Worm (Caenorhabditis elegans): ENCODE measurements around the gene C07B5.6.

Gene C07B5.6

DNA sequence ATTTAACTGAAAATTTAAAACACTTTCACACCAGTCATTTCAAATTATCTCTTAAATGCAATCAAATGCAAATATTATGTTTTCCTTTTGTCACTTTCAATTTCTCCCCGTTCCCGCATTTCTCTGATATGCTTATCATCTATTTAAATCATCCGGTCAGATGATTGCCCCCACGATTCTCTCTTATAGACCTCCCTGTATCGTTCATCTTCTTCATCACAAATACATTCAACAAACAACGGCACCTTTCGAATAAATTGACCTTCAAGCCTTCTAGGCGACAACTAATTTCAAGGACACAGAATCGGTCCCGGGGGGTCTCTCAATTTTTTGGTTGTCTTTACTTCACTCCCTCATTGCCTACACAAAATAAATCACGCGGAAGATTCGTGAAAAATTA lies 30.1 kb downstream of the C07B5.6 start:
- no peak for TF ChIP-seq nhr-28 (tag; optimal IDR thresholded peaks at IDR 0.05)
- TF ChIP-seq hlh-1 (tag; optimal IDR thresholded peaks at IDR 0.05), result no peak
- no peak for TF ChIP-seq nhr-2 (tag; optimal IDR thresholded peaks at IDR 0.05)
- TF ChIP-seq nhr-237 (tag; optimal IDR thresholded peaks at IDR 0.05), result no peak
- peak; percentile 32 for TF ChIP-seq ham-2 (GFP tag; optimal IDR thresholded peaks at IDR 0.05)
- TF ChIP-seq elt-1 (tag; optimal IDR thresholded peaks at IDR 0.05; ENCODE audit: borderline replicate concordance, insufficient read depth), result peak; percentile 70
- no peak for TF ChIP-seq cnd-1 (tag; optimal IDR thresholded peaks at IDR 0.05)
- TF ChIP-seq unc-62 (GFP tag; optimal IDR thresholded peaks at IDR 0.05), result no peak
- peak; percentile 88 for TF ChIP-seq blmp-1 (tag; optimal IDR thresholded peaks at IDR 0.05)
- no peak for TF ChIP-seq ceh-83 (GFP tag; optimal IDR thresholded peaks at IDR 0.05)
- TF ChIP-seq snpc-4 (tag; optimal IDR thresholded peaks at IDR 0.05), result no peak
- TF ChIP-seq ceh-43 (GFP tag; optimal IDR thresholded peaks at IDR 0.05), result no peak
- TF ChIP-seq lin-32 (GFP tag; optimal IDR thresholded peaks at IDR 0.05), result no peak
- no peak for TF ChIP-seq pha-4 (tag; optimal IDR thresholded peaks at IDR 0.05)

ce11 chrX:9549657-9550369 lies 31.0 kb downstream of the C07B5.6 start:
- no peak for TF ChIP-seq sptf-1 (tag; optimal IDR thresholded peaks at IDR 0.05)
- no peak for TF ChIP-seq ceh-39 (tag; optimal IDR thresholded peaks at IDR 0.05)
- no peak for TF ChIP-seq lsy-2 (tag; optimal IDR thresholded peaks at IDR 0.05)
- no peak for TF ChIP-seq pha-4 (tag; optimal IDR thresholded peaks at IDR 0.05)
- no peak for TF ChIP-seq nhr-28 (tag; optimal IDR thresholded peaks at IDR 0.05)
- TF ChIP-seq nhr-76 (tag; optimal IDR thresholded peaks at IDR 0.05), result no peak
- no peak for TF ChIP-seq ces-1 (GFP tag; optimal IDR thresholded peaks at IDR 0.05)
- TF ChIP-seq unc-120 (tag; optimal IDR thresholded peaks at IDR 0.05; ENCODE audit: poor library complexity, severe bottlenecking), result no peak

ce11 chrX:9550519-9550918 lies 31.7 kb downstream of the C07B5.6 start:
- TF ChIP-seq ceh-83 (GFP tag; optimal IDR thresholded peaks at IDR 0.05), result no peak
- TF ChIP-seq ceh-43 (GFP tag; optimal IDR thresholded peaks at IDR 0.05), result no peak
- TF ChIP-seq unc-120 (tag; optimal IDR thresholded peaks at IDR 0.05; ENCODE audit: poor library complexity, severe bottlenecking), result no peak
- TF ChIP-seq mls-2 (tag; optimal IDR thresholded peaks at IDR 0.05), result no peak
- TF ChIP-seq nhr-28 (tag; optimal IDR thresholded peaks at IDR 0.05), result no peak
- TF ChIP-seq flh-1 (GFP tag; optimal IDR thresholded peaks at IDR 0.05), result no peak
- TF ChIP-seq lsy-2 (tag; optimal IDR thresholded peaks at IDR 0.05), result no peak
- no peak for TF ChIP-seq snpc-4 (tag; optimal IDR thresholded peaks at IDR 0.05)
- TF ChIP-seq tbx-8 (GFP tag; optimal IDR thresholded peaks at IDR 0.05), result no peak
- no peak for TF ChIP-seq elt-1 (tag; optimal IDR thresholded peaks at IDR 0.05; ENCODE audit: borderline replicate concordance, insufficient read depth)
- no peak for TF ChIP-seq drap-1 (GFP tag; optimal IDR thresholded peaks at IDR 0.05)
- no peak for TF ChIP-seq sptf-1 (tag; optimal IDR thresholded peaks at IDR 0.05)

DNA sequence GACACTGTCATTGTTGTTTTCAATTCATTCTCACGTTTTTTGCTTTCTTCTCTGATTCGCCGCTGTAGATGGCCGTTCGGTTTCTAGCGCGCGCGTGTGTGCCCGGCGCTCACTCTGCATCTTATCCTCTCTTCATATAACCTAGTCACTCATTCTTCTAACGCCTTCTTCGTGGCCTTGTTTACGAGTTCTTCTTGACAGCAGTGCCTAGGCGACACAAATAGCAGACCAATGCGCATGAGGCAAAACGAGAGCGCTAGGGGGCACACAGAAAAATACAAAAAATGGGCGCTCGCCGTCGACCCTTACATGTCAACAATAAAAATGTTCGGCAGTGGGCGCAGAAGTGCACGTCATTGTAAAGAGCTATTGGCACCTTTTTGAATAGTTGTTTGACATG lies 32.3 kb downstream of the C07B5.6 start:
- no peak for TF ChIP-seq ceh-39 (tag; optimal IDR thresholded peaks at IDR 0.05)
- no peak for TF ChIP-seq unc-62 (GFP tag; optimal IDR thresholded peaks at IDR 0.05)
- TF ChIP-seq bed-3 (GFP tag; optimal IDR thresholded peaks at IDR 0.05), result no peak
- TF ChIP-seq ham-2 (GFP tag; optimal IDR thresholded peaks at IDR 0.05), result peak; percentile 64
- TF ChIP-seq tbx-8 (GFP tag; optimal IDR thresholded peaks at IDR 0.05), result no peak

DNA sequence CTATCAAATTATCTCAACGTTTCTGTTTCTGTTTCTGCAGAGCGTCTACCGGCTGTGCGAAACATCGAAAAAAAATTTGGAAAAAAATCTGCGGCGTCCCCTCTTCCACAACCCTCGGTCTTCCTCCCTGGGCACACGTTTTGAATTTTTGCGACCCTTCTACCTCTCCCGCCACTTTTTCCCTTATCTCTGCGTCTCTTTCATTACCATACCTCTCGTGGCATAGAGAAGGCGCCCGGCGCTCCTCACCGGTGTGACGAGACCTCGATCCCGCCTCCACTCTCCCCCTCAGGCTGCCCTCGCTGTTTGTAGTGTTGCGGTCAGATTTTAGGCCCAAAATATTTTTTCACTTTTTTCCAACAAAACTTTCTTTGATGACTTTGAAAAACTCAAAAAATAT lies 33.6 kb downstream of the C07B5.6 start:
- TF ChIP-seq ceh-83 (GFP tag; optimal IDR thresholded peaks at IDR 0.05), result no peak
- no peak for TF ChIP-seq unc-62 (GFP tag; optimal IDR thresholded peaks at IDR 0.05)
- TF ChIP-seq mep-1 (tag; optimal IDR thresholded peaks at IDR 0.05), result no peak
- no peak for TF ChIP-seq M03D4.4 (tag; optimal IDR thresholded peaks at IDR 0.05)
- TF ChIP-seq elt-3 (tag; optimal IDR thresholded peaks at IDR 0.05), result no peak
- TF ChIP-seq lin-32 (GFP tag; optimal IDR thresholded peaks at IDR 0.05), result no peak
- no peak for TF ChIP-seq unc-120 (tag; optimal IDR thresholded peaks at IDR 0.05; ENCODE audit: poor library complexity, severe bottlenecking)
- TF ChIP-seq ztf-11 (tag; optimal IDR thresholded peaks at IDR 0.05), result no peak
- no peak for TF ChIP-seq snpc-4 (tag; optimal IDR thresholded peaks at IDR 0.05)
- no peak for TF ChIP-seq unc-39 (tag; optimal IDR thresholded peaks at IDR 0.05)
- no peak for TF ChIP-seq sem-2 (GFP tag; optimal IDR thresholded peaks at IDR 0.05)
- no peak for TF ChIP-seq mls-2 (tag; optimal IDR thresholded peaks at IDR 0.05)
- TF ChIP-seq lin-13 (tag; optimal IDR thresholded peaks at IDR 0.05), result no peak
- no peak for TF ChIP-seq hlh-1 (tag; optimal IDR thresholded peaks at IDR 0.05)
- TF ChIP-seq ceh-43 (GFP tag; optimal IDR thresholded peaks at IDR 0.05), result no peak
- no peak for TF ChIP-seq nhr-12 (tag; optimal IDR thresholded peaks at IDR 0.05)
- TF ChIP-seq bed-3 (GFP tag; optimal IDR thresholded peaks at IDR 0.05), result no peak
- no peak for TF ChIP-seq nhr-237 (tag; optimal IDR thresholded peaks at IDR 0.05)
